Worm (Caenorhabditis elegans) whole organism, L4/young adult: ENCODE data around the gene Y57A10A.31.

Source experiments
- W03F9.2 ChIP-seq: fragments of 150-350 bp; optimal IDR thresholded peaks from 2 replicates; lab custom pipeline; 2014; ENCODE audit warnings: missing biosample characterization, missing genetic modification characterization
- dao-5 ChIP-seq: sonication (generic microtip); optimal IDR thresholded peaks from 2 replicates; lab custom pipeline; 2016; ENCODE audit warnings: missing genotype, missing genetic modification characterization, moderate library complexity, missing compliant biosample characterization
- him-1 ChIP-seq: sonication (generic microtip); optimal IDR thresholded peaks from 2 replicates; lab custom pipeline; 2016; ENCODE audit warnings: missing genotype, missing genetic modification reagents, missing genetic modification characterization, missing compliant biosample characterization

- TF ChIP-seq him-1 (tag; lab: Kevin White, UChicago) (no peak), W03F9.2 (no peak), dao-5 (no peak)
Observed at ce11 chrII:12335430-12335829, 46.2 kb downstream of the Y57A10A.31 start, which contains the start of gene sre-52.
